Worm (Caenorhabditis elegans) whole organism, late embryonic: ENCODE results near the gene F46B6.12.

Experiments used
- K02D7.2 ChIP-seq: sonication (generic microtip); optimal IDR thresholded peaks from 2 replicates; lab custom pipeline; 2017; ENCODE audit warnings: mild to moderate bottlenecking, missing genetic modification characterization, missing compliant biosample characterization
- ceh-9 ChIP-seq: sonication (generic microtip); optimal IDR thresholded peaks from 2 replicates; lab custom pipeline; 2016; ENCODE audit warnings: mild to moderate bottlenecking, missing genetic modification characterization, inconsistent platforms, missing compliant biosample characterization
- elt-2 ChIP-seq: sonication (generic microtip); optimal IDR thresholded peaks from 2 replicates; lab custom pipeline; 2016; ENCODE audit warnings: missing genetic modification reagents, missing genetic modification characterization, missing compliant biosample characterization
- hlh-15 ChIP-seq: sonication (generic microtip); optimal IDR thresholded peaks from 2 replicates; lab custom pipeline; 2016; ENCODE audit warnings: missing genetic modification characterization, missing compliant biosample characterization
- lim-6 ChIP-seq: sonication (generic microtip); optimal IDR thresholded peaks from 2 replicates; lab custom pipeline; 2016; ENCODE audit warnings: missing genetic modification characterization, missing compliant biosample characterization
- pag-3 ChIP-seq: sonication (generic microtip); optimal IDR thresholded peaks from 2 replicates; lab custom pipeline; 2016; ENCODE audit warnings: missing compliant biosample characterization, missing genetic modification characterization, borderline replicate concordance
- tbx-2 ChIP-seq: sonication (generic microtip); optimal IDR thresholded peaks from 2 replicates; lab custom pipeline; 2016; ENCODE audit warnings: missing genetic modification characterization, missing compliant biosample characterization
- ztf-16 ChIP-seq: sonication (generic microtip); optimal IDR thresholded peaks from 2 replicates; lab custom pipeline; 2017; ENCODE audit warnings: missing genetic modification characterization, missing compliant biosample characterization

ce11 chrV:9782969-9783368 lies 7.3 kb upstream of the F46B6.12 start, which contains the start of gene F46B6.5:
- TF ChIP-seq lim-6 (tag; lab: Kevin White, UChicago) (no peak), tbx-2 (tag; lab: Kevin White, UChicago) (no peak), pag-3 (tag; lab: Kevin White, UChicago) (no peak), ztf-16 (tag; lab: Kevin White, UChicago) (no peak), hlh-15 (tag; lab: Kevin White, UChicago) (no peak), elt-2 (tag; lab: Kevin White, UChicago) (no peak), K02D7.2 (no peak), ceh-9 (tag; lab: Kevin White, UChicago) (no peak)
